Worm (Caenorhabditis elegans): ENCODE data around the gene vamp-7.
A peak's percentile ranks its signal among the peaks of the same experiment; 100 is the strongest.

vamp-7 gene

ce11 chrIV:2601988-2602861 is 5.6 kb upstream of the vamp-7 start (continued):
- TF ChIP-seq nhr-10 (tag; optimal IDR thresholded peaks at IDR 0.05): peak; percentile 91
- peak; percentile 99 for TF ChIP-seq tra-1 (GFP tag; IDR thresholded peaks at IDR 0.05)
- TF ChIP-seq duxl-1 (tag; optimal IDR thresholded peaks at IDR 0.05; ENCODE audit: poor library complexity): peak; percentile 90
- no peak for TF ChIP-seq ces-1 (GFP tag; optimal IDR thresholded peaks at IDR 0.05)
- peak; percentile 94 for TF ChIP-seq nhr-6 (tag; optimal IDR thresholded peaks at IDR 0.05)
- TF ChIP-seq dve-1 (tag; optimal IDR thresholded peaks at IDR 0.05; ENCODE audit: insufficient read depth): peak; percentile 100
- TF ChIP-seq cey-2 (tag; optimal IDR thresholded peaks at IDR 0.05; ENCODE audit: borderline replicate concordance, insufficient read depth): peak; percentile 73
- TF ChIP-seq hmg-1.1 (GFP tag; IDR thresholded peaks at IDR 0.05): peak; percentile 95
- peak; percentile 98 for TF ChIP-seq Y75B8A.6 (GFP tag; IDR thresholded peaks at IDR 0.05)
- TF ChIP-seq ceh-62 (tag; optimal IDR thresholded peaks at IDR 0.05): no peak
- peak; percentile 96 for TF ChIP-seq nhr-48 (tag; optimal IDR thresholded peaks at IDR 0.05)
- peak; percentile 65 for TF ChIP-seq fkh-10 (GFP tag; optimal IDR thresholded peaks at IDR 0.05)
- peak; percentile 82 for TF ChIP-seq dpl-1 (GFP tag; optimal IDR thresholded peaks at IDR 0.05)
- TF ChIP-seq sdz-12 (GFP tag; optimal IDR thresholded peaks at IDR 0.05): peak; percentile 81
- TF ChIP-seq nhr-41 (GFP tag; IDR thresholded peaks at IDR 0.05): peak; percentile 90
- peak; percentile 93 for TF ChIP-seq nhr-42 (GFP tag; IDR thresholded peaks at IDR 0.05)
- TF ChIP-seq mdl-1 (tag; optimal IDR thresholded peaks at IDR 0.05): peak; percentile 86 to 97
- peak; percentile 99 for TF ChIP-seq ceh-20 (GFP tag; IDR thresholded peaks at IDR 0.05)
- no peak for TF ChIP-seq R02D3.7 (tag; optimal IDR thresholded peaks at IDR 0.05)
- TF ChIP-seq ceh-28 (tag; optimal IDR thresholded peaks at IDR 0.05): peak; percentile 9
- peak; percentile 91 for TF ChIP-seq T20F7.1 (GFP tag; optimal IDR thresholded peaks at IDR 0.05)

DNA sequence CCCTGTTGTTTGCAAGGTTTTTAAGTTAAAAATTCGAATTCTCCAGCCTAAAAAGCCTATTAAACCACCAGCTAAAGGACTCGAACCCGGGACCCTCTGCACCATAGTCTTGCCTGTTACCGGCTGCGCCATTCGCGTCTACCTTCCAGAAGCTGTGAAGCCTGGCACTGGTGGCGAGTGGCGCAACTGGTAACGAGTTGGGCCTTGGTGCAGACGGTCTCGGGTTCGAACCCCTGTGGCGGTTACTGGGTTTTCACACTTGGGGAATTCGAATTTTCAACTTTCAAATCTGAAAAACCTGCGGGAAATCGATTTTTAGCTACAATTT is 5.0 kb upstream of the vamp-7 start:
- no peak for TF ChIP-seq ztf-11 (tag; optimal IDR thresholded peaks at IDR 0.05)
- 0 out of 2 replicates have a peak, but pooled peaks have one; percentile 68 for TF ChIP-seq D1046.2 (GFP tag; IDR thresholded peaks at IDR 0.05)
- no peak for TF ChIP-seq zag-1 (tag; optimal IDR thresholded peaks at IDR 0.05)
- TF ChIP-seq zfp-3 (GFP tag; conservative IDR thresholded peaks at IDR 0.05): 0 out of 2 replicates have a peak, but pooled peaks have one; percentile 41
- TF ChIP-seq ceh-44 (GFP tag; IDR thresholded peaks at IDR 0.05): no peak
- 0 out of 2 replicates have a peak, but pooled peaks have one; percentile 14 for TF ChIP-seq tag-97 (GFP tag; IDR thresholded peaks at IDR 0.05)
- TF ChIP-seq madf-9 (GFP tag; conservative IDR thresholded peaks at IDR 0.05): peak; percentile 59; the same call in 1 of the 2 replicates
- peak; percentile 43; the same call in 1 of the 2 replicates for TF ChIP-seq ctbp-1 (GFP tag; IDR thresholded peaks at IDR 0.05)
- TF ChIP-seq skn-1 (tag; optimal IDR thresholded peaks at IDR 0.05): no peak
- TF ChIP-seq lim-7 (GFP tag; IDR thresholded peaks at IDR 0.05): 0 out of 2 replicates have a peak, but pooled peaks have one; percentile 42
- no peak for TF ChIP-seq pqm-1 (tag; optimal IDR thresholded peaks at IDR 0.05)
- peak; percentile 70; the same call in 1 of the 2 replicates for TF ChIP-seq egl-43 (GFP tag; IDR thresholded peaks at IDR 0.05)
- no peak; a peak in 1 of 4 replicates for TF ChIP-seq madf-5 (GFP tag; IDR thresholded peaks at IDR 0.05)
- no peak for TF ChIP-seq mdt-29 (GFP tag; IDR thresholded peaks at IDR 0.05)
- peak; percentile 4 for TF ChIP-seq zip-2 (tag; optimal IDR thresholded peaks at IDR 0.05)
- TF ChIP-seq Y48G9A.11 (GFP tag; IDR thresholded peaks at IDR 0.05): 0 out of 2 replicates have a peak, but pooled peaks have one; percentile 65
- peak; percentile 40; the same call in 1 of the 2 replicates for TF ChIP-seq dmd-8 (GFP tag; IDR thresholded peaks at IDR 0.05)
- TF ChIP-seq hlh-11 (tag; optimal IDR thresholded peaks at IDR 0.05): no peak
- TF ChIP-seq nhr-48 (tag; optimal IDR thresholded peaks at IDR 0.05): no peak
- TF ChIP-seq T26A8.4 (GFP tag; IDR thresholded peaks at IDR 0.05): peak; percentile 62; the same call in 1 of the 2 replicates
- TF ChIP-seq nhr-28 (tag; optimal IDR thresholded peaks at IDR 0.05): no peak
- TF ChIP-seq set-16 (GFP tag; IDR thresholded peaks at IDR 0.05): peak; percentile 76
- peak; percentile 32 for TF ChIP-seq lin-38 (GFP tag; IDR thresholded peaks at IDR 0.05)
- TF ChIP-seq snpc-1.2 (GFP tag; IDR thresholded peaks at IDR 0.05): peak; percentile 55
- 0 out of 2 replicates have a peak, but pooled peaks have one; percentile 43 for TF ChIP-seq pha-4 (GFP tag; IDR thresholded peaks at IDR 0.05)
- TF ChIP-seq pha-4 (tag; optimal IDR thresholded peaks at IDR 0.05): no peak
- 0 out of 2 replicates have a peak, but pooled peaks have one; percentile 22 for TF ChIP-seq php-3 (GFP tag; IDR thresholded peaks at IDR 0.05)
- TF ChIP-seq unc-130 (GFP tag; optimal IDR thresholded peaks at IDR 0.05): no peak
- TF ChIP-seq arid-1 (GFP tag; conservative IDR thresholded peaks at IDR 0.05): no peak

All from whole organism, L4 larva.